Fruit fly (Drosophila melanogaster): ENCODE data around the gene Gr93b.

Gene Gr93b

DNA sequence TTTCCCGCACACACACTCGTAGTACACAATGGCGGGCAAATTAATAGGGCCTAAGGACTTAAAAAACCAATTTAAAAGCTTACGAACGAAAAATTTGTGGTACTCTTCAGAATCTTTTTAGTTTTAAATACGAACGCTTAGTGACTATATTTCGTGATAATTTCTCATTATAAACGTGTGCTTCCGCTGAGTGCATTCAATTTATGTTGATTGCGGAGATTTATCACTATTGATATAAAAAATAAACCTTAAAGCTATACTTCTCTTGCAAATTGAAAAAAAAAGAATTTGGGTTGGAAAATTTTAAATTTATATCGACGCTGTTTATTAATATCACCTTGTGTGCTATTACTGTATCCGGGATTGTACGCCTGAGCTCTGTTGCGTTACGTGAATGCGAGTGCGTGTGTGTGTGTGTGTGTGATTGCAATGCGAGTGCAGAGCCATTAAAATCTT, 5.5 kb upstream of the Gr93b start (continued):
- no peak for TF ChIP-seq cas (GFP tag; IDR thresholded peaks at IDR 0.05)
- TF ChIP-seq gcm2 (GFP tag; optimal IDR thresholded peaks at IDR 0.05), result peak; percentile 35
- TF ChIP-seq CG14860 (GFP tag; IDR thresholded peaks at IDR 0.05; ENCODE audit: partially characterized antibody), result no peak
- peak; percentile 66 for TF ChIP-seq CG30431 (GFP tag; optimal IDR thresholded peaks at IDR 0.05)
- peak; percentile 59; the same call in 2 of the 3 replicates for TF ChIP-seq tgo (GFP tag; IDR thresholded peaks at IDR 0.05)
- no peak for TF ChIP-seq CG1792 (GFP tag; optimal IDR thresholded peaks at IDR 0.05)
- peak; percentile 42 for TF ChIP-seq ewg (GFP tag; optimal IDR thresholded peaks at IDR 0.05)
- no peak for TF ChIP-seq CG13287 (GFP tag; IDR thresholded peaks at IDR 0.05; ENCODE audit: partially characterized antibody)
- TF ChIP-seq pb (GFP tag; optimal IDR thresholded peaks at IDR 0.05), result peak; percentile 46
- peak; percentile 30 for TF ChIP-seq CG3065 (GFP tag; optimal IDR thresholded peaks at IDR 0.05)
- peak; percentile 8 for TF ChIP-seq CG12071 (GFP tag; optimal IDR thresholded peaks at IDR 0.05)
- peak; percentile 78 for TF ChIP-seq Asciz (GFP tag; optimal IDR thresholded peaks at IDR 0.05)
- peak; percentile 0 for TF ChIP-seq run (tag; optimal IDR thresholded peaks at IDR 0.05)
- 0 out of 2 replicates have a peak, but pooled peaks have one; percentile 33 for TF ChIP-seq onecut (GFP tag; IDR thresholded peaks at IDR 0.05)
- TF ChIP-seq CG17802 (tag; optimal IDR thresholded peaks at IDR 0.05), result no peak
- peak; percentile 40 for TF ChIP-seq CG8281 (tag; optimal IDR thresholded peaks at IDR 0.05)
- TF ChIP-seq CG2889 (GFP tag; IDR thresholded peaks at IDR 0.05), result no peak
- no peak for TF ChIP-seq Dll (GFP tag; IDR thresholded peaks at IDR 0.05; ENCODE audit: partially characterized antibody)
- peak; percentile 62 for TF ChIP-seq sisA (GFP tag; IDR thresholded peaks at IDR 0.05)
- no peak for TF ChIP-seq CG4707 (GFP tag; optimal IDR thresholded peaks at IDR 0.05)
- TF ChIP-seq CG13624 (GFP tag; optimal IDR thresholded peaks at IDR 0.05), result no peak
- no peak for TF ChIP-seq CG1024 (GFP tag; IDR thresholded peaks at IDR 0.05)
- peak; percentile 38; the same call in 1 of the 3 replicates for TF ChIP-seq H15 (GFP tag; IDR thresholded peaks at IDR 0.05)
- peak; percentile 24 for TF ChIP-seq CG9876 (GFP tag; optimal IDR thresholded peaks at IDR 0.05)
- TF ChIP-seq D (optimal IDR thresholded peaks at IDR 0.05), result no peak
- peak; percentile 77 for TF ChIP-seq D (GFP tag; optimal IDR thresholded peaks at IDR 0.05)
- no peak for TF ChIP-seq Bdp1 (GFP tag; optimal IDR thresholded peaks at IDR 0.05)
- TF ChIP-seq CG14965 (GFP tag; optimal IDR thresholded peaks at IDR 0.05; ENCODE audit: borderline replicate concordance), result peak; percentile 1
- TF ChIP-seq stc (GFP tag; IDR thresholded peaks at IDR 0.05), result no peak
- TF ChIP-seq sug (tag; optimal IDR thresholded peaks at IDR 0.05), result peak; percentile 10
- 0 out of 2 replicates have a peak, but pooled peaks have one; percentile 37 for TF ChIP-seq H2.0 (GFP tag; IDR thresholded peaks at IDR 0.05)
- TF ChIP-seq CG2120 (GFP tag; optimal IDR thresholded peaks at IDR 0.05), result peak; percentile 44
- no peak for TF ChIP-seq hkb (optimal IDR thresholded peaks at IDR 0.05)
- no peak for TF ChIP-seq hkb (GFP tag; IDR thresholded peaks at IDR 0.05)
- TF ChIP-seq lmd (GFP tag; IDR thresholded peaks at IDR 0.05), result peak; percentile 50
- no peak for TF ChIP-seq grn (GFP tag; optimal IDR thresholded peaks at IDR 0.05)
- no peak for TF ChIP-seq GATAe (GFP tag; conservative IDR thresholded peaks at IDR 0.05)
- peak; percentile 9 for TF ChIP-seq CG6683 (GFP tag; optimal IDR thresholded peaks at IDR 0.05)
- TF ChIP-seq dan (GFP tag; IDR thresholded peaks at IDR 0.05), result no peak
- no peak for TF ChIP-seq Trl (optimal IDR thresholded peaks at IDR 0.05)
- peak; percentile 66 for TF ChIP-seq Trl (GFP tag; optimal IDR thresholded peaks at IDR 0.05)
- TF ChIP-seq ato (GFP tag; IDR thresholded peaks at IDR 0.05; ENCODE audit: partially characterized antibody), result no peak
- TF ChIP-seq CG13894 (tag; optimal IDR thresholded peaks at IDR 0.05), result no peak
- peak; percentile 37 for TF ChIP-seq CTCF (GFP tag; optimal IDR thresholded peaks at IDR 0.05)
- no peak for TF ChIP-seq CG7963 (GFP tag; IDR thresholded peaks at IDR 0.05; ENCODE audit: partially characterized antibody)
- TF ChIP-seq HLHmδ (GFP tag; optimal IDR thresholded peaks at IDR 0.05), result no peak
- peak; percentile 52; the same call in 1 of the 2 replicates for TF ChIP-seq HLH3B (GFP tag; IDR thresholded peaks at IDR 0.05)
- TF ChIP-seq Sox100B (GFP tag; optimal IDR thresholded peaks at IDR 0.05), result peak; percentile 87
- TF ChIP-seq kay (GFP tag; optimal IDR thresholded peaks at IDR 0.05), result no peak
- TF ChIP-seq tup (GFP tag; optimal IDR thresholded peaks at IDR 0.05), result no peak
- no peak for TF ChIP-seq CG43689 (GFP tag; IDR thresholded peaks at IDR 0.05)
- TF ChIP-seq Max (GFP tag; optimal IDR thresholded peaks at IDR 0.05), result peak; percentile 57
- peak; percentile 59 for TF ChIP-seq Ada2b (GFP tag; IDR thresholded peaks at IDR 0.05)
